Fruit fly (Drosophila melanogaster) whole organism, embryonic: ENCODE data around the gene CG5096.
A peak's percentile ranks its signal among the peaks of the same experiment; 100 is the strongest.

ENCODE experiments used
- C15 ChIP-seq: fragments of 200-800 bp; sonication (Bioruptor generic); IDR thresholded peaks from 3 replicates; pipeline ENCODE4 v1.3.6; 2022; ENCODE audit warnings: missing biosample characterization, missing genetic modification characterization
- CG10209 ChIP-seq: fragments of 200-800 bp; sonication (Bioruptor generic); optimal IDR thresholded peaks from 3 replicates; lab custom pipeline; 2017; ENCODE audit warnings: missing biosample characterization, mild to moderate bottlenecking, missing genetic modification characterization, missing genetic modification reagents
- CG10267 ChIP-seq: fragments of 200-800 bp; sonication (Bioruptor generic); optimal IDR thresholded peaks from 2 replicates; lab custom pipeline; 2018; ENCODE audit warnings: missing biosample characterization, mild to moderate bottlenecking, missing genetic modification characterization, moderate library complexity
- CG12219 ChIP-seq: fragments of 200-800 bp; sonication (Bioruptor generic); optimal IDR thresholded peaks from 3 replicates; lab custom pipeline; 2018; ENCODE audit warnings: missing biosample characterization, mild to moderate bottlenecking, missing genetic modification characterization
- CG12236 ChIP-seq: fragments of 200-800 bp; sonication (Bioruptor generic); optimal IDR thresholded peaks from 2 replicates; lab custom pipeline; 2016; ENCODE audit warnings: missing biosample characterization, missing genetic modification characterization
- CG14441 ChIP-seq: fragments of 200-800 bp; sonication (Bioruptor generic); IDR thresholded peaks from 2 replicates; pipeline ENCODE4 v1.3.6; 2022; ENCODE audit warnings: missing biosample characterization, missing genetic modification characterization
- CG15601 ChIP-seq: fragments of 200-800 bp; sonication (Bioruptor generic); optimal IDR thresholded peaks from 3 replicates; lab custom pipeline; 2019; ENCODE audit warnings: missing biosample characterization, mild to moderate bottlenecking, missing genetic modification characterization, moderate library complexity
- CG16863 ChIP-seq: fragments of 200-800 bp; sonication (Bioruptor generic); optimal IDR thresholded peaks from 3 replicates; lab custom pipeline; 2016; ENCODE audit warnings: missing biosample characterization, missing genetic modification characterization
- CG18011 ChIP-seq: fragments of 200-800 bp; sonication (Bioruptor generic); optimal IDR thresholded peaks from 2 replicates; lab custom pipeline; 2017; ENCODE audit warnings: missing biosample characterization, missing genetic modification characterization, mild to moderate bottlenecking, moderate library complexity, missing genotype
- CG18476 ChIP-seq: fragments of 200-800 bp; sonication (Bioruptor generic); optimal IDR thresholded peaks from 2 replicates; lab custom pipeline; 2016; ENCODE audit warnings: missing biosample characterization, mild to moderate bottlenecking, missing genetic modification characterization
- CG2199 ChIP-seq: fragments of 200-800 bp; sonication (Bioruptor generic); IDR thresholded peaks from 3 replicates; pipeline ENCODE4 v1.3.6; 2022; ENCODE audit warnings: missing biosample characterization, missing genetic modification characterization
- CG2712 ChIP-seq: fragments of 200-800 bp; optimal IDR thresholded peaks from 3 replicates; lab custom pipeline; 2019; ENCODE audit warnings: missing biosample characterization, mild to moderate bottlenecking, missing genetic modification characterization, moderate library complexity
- CG3407 ChIP-seq: fragments of 200-800 bp; sonication (Bioruptor generic); optimal IDR thresholded peaks from 2 replicates; lab custom pipeline; 2018; ENCODE audit warnings: missing biosample characterization, mild to moderate bottlenecking, missing genetic modification characterization
- CG34224 ChIP-seq: fragments of 200-800 bp; sonication (Bioruptor generic); IDR thresholded peaks from 3 replicates; pipeline ENCODE4 v1.3.6; 2022; ENCODE audit warnings: missing biosample characterization, missing genetic modification characterization; ENCODE audit not compliant: partially characterized antibody
- CG3726 ChIP-seq: fragments of 200-800 bp; sonication (Bioruptor generic); IDR thresholded peaks from 3 replicates; pipeline ENCODE4, ENCODE4 v1.3.6; 2022; ENCODE audit warnings: missing biosample characterization, missing genetic modification characterization
- CG43689 ChIP-seq: fragments of 200-800 bp; sonication (Bioruptor generic); IDR thresholded peaks from 2 replicates; pipeline ENCODE4 v1.3.6; 2022; ENCODE audit warnings: missing biosample characterization, missing genetic modification characterization
- CG4707 ChIP-seq: fragments of 200-800 bp; sonication (Bioruptor generic); optimal IDR thresholded peaks from 2 replicates; lab custom pipeline; 2018; ENCODE audit warnings: missing biosample characterization, mild to moderate bottlenecking, missing genetic modification characterization, moderate library complexity
- CG4854 ChIP-seq: fragments of 200-800 bp; sonication (Bioruptor generic); optimal IDR thresholded peaks from 2 replicates; lab custom pipeline; 2016; ENCODE audit warnings: missing biosample characterization, missing genetic modification characterization, inconsistent platforms
- CG8281 ChIP-seq: fragments of 200-800 bp; sonication (Bioruptor generic); optimal IDR thresholded peaks from 2 replicates; lab custom pipeline; 2018; ENCODE audit warnings: missing biosample characterization, mild to moderate bottlenecking, missing genetic modification characterization, moderate library complexity
- CG8478 ChIP-seq: fragments of >200 bp; optimal IDR thresholded peaks from 2 replicates; lab custom pipeline; 2018
- CG9932 ChIP-seq: fragments of 200-800 bp; sonication (Bioruptor generic); IDR thresholded peaks from 2 replicates; pipeline ENCODE4 v1.3.6; 2022; ENCODE audit warnings: missing biosample characterization, missing genetic modification characterization
- Chrac-16 ChIP-seq: fragments of 200-800 bp; sonication (Bioruptor generic); optimal IDR thresholded peaks from 3 replicates; lab custom pipeline; 2016; ENCODE audit warnings: missing biosample characterization, missing genetic modification characterization
- D ChIP-seq, 2 experiments: fragments of 200-800 bp in 1 of 2; fragments of >200 bp in 1 of 2; sonication (Bioruptor generic) in 1 of 2; optimal IDR thresholded peaks; 2 replicates in 1 of 2; 3 replicates in 1 of 2; lab custom pipeline; 2017; ENCODE audit warnings: mild to moderate bottlenecking in 1 of 2, missing biosample characterization in 1 of 2, missing genetic modification characterization in 1 of 2, missing genetic modification reagents in 1 of 2
- Dp ChIP-seq: fragments of 200-800 bp; sonication (Bioruptor generic); optimal IDR thresholded peaks from 2 replicates; lab custom pipeline; 2018; ENCODE audit warnings: missing biosample characterization, mild to moderate bottlenecking, missing genetic modification characterization, moderate library complexity
- Gug ChIP-seq: fragments of 200-800 bp; sonication (Bioruptor generic); IDR thresholded peaks from 4 replicates; pipeline ENCODE4 v1.3.6; 2022; ENCODE audit warnings: missing biosample characterization, missing genetic modification characterization
- H2.0 ChIP-seq: fragments of 200-800 bp; sonication (Bioruptor generic); IDR thresholded peaks from 2 replicates; pipeline ENCODE4 v1.3.6; 2022; ENCODE audit warnings: missing biosample characterization, missing genetic modification characterization
- Hr3 ChIP-seq: fragments of 200-800 bp; sonication (Bioruptor generic); optimal IDR thresholded peaks from 3 replicates; lab custom pipeline; 2016; ENCODE audit warnings: missing biosample characterization, missing genetic modification characterization
- Mrtf ChIP-seq: fragments of 200-800 bp; sonication (Bioruptor generic); IDR thresholded peaks from 3 replicates; pipeline ENCODE4 v1.3.6; 2022; ENCODE audit warnings: missing biosample characterization, missing genetic modification characterization
- Nf-YA ChIP-seq: fragments of 200-800 bp; sonication (Bioruptor generic); IDR thresholded peaks from 2 replicates; pipeline ENCODE4 v1.3.6; 2022; ENCODE audit warnings: missing biosample characterization, missing genetic modification characterization
- Ravus ChIP-seq: fragments of 200-800 bp; sonication (Bioruptor generic); IDR thresholded peaks from 2 replicates; pipeline ENCODE4 v1.3.6; 2022; ENCODE audit warnings: missing biosample characterization, missing genetic modification characterization
- Sry-β ChIP-seq: fragments of 200-800 bp; sonication (Bioruptor generic); optimal IDR thresholded peaks from 2 replicates; lab custom pipeline; 2018; ENCODE audit warnings: missing biosample characterization, mild to moderate bottlenecking, missing genetic modification characterization, moderate library complexity
- Taf1 ChIP-seq: fragments of 200-800 bp; sonication (Bioruptor generic); IDR thresholded peaks from 2 replicates; pipeline ENCODE4 v1.3.6; 2022; ENCODE audit warnings: missing biosample characterization, missing genetic modification characterization
- bigmax ChIP-seq: fragments of 200-800 bp; sonication (Bioruptor generic); optimal IDR thresholded peaks from 2 replicates; lab custom pipeline; 2018; ENCODE audit warnings: missing biosample characterization, mild to moderate bottlenecking, missing genetic modification characterization
- cg ChIP-seq: fragments of 200-800 bp; sonication (Bioruptor generic); optimal IDR thresholded peaks from 3 replicates; lab custom pipeline; 2019; ENCODE audit warnings: missing biosample characterization, mild to moderate bottlenecking, missing genetic modification characterization, moderate library complexity
- ci ChIP-seq: fragments of 200-800 bp; sonication (Bioruptor generic); IDR thresholded peaks from 3 replicates; pipeline ENCODE4 v1.3.6; 2022; ENCODE audit warnings: missing biosample characterization, missing genetic modification characterization
- dysf ChIP-seq: fragments of 200-800 bp; sonication (Bioruptor generic); IDR thresholded peaks from 3 replicates; pipeline ENCODE4 v1.3.6; 2022; ENCODE audit warnings: missing biosample characterization, missing genetic modification characterization
- ewg ChIP-seq: fragments of 200-800 bp; sonication (Bioruptor generic); optimal IDR thresholded peaks from 3 replicates; lab custom pipeline; 2017; ENCODE audit warnings: mild to moderate bottlenecking, missing biosample characterization, missing genetic modification reagents, missing genetic modification characterization
- gcm ChIP-seq: fragments of 200-800 bp; sonication (Bioruptor generic); optimal IDR thresholded peaks from 2 replicates; lab custom pipeline; 2019; ENCODE audit warnings: missing biosample characterization, mild to moderate bottlenecking, missing genetic modification characterization, moderate library complexity
- gcm2 ChIP-seq: fragments of 200-800 bp; sonication (Bioruptor generic); optimal IDR thresholded peaks from 2 replicates; lab custom pipeline; 2016; ENCODE audit warnings: missing biosample characterization, missing genetic modification characterization
- gfzf ChIP-seq: fragments of 200-800 bp; sonication (Bioruptor generic); optimal IDR thresholded peaks from 2 replicates; lab custom pipeline; 2016; ENCODE audit warnings: missing biosample characterization, mild to moderate bottlenecking, missing genetic modification characterization, moderate library complexity
- ham ChIP-seq: fragments of 200-800 bp; sonication (Bioruptor generic); IDR thresholded peaks from 2 replicates; pipeline ENCODE4 v1.3.6; 2022; ENCODE audit warnings: missing biosample characterization, missing genetic modification characterization
- jigr1 ChIP-seq: fragments of 200-800 bp; sonication (Bioruptor generic); IDR thresholded peaks from 3 replicates; pipeline ENCODE4 v1.3.6; 2022; ENCODE audit warnings: missing biosample characterization, missing genetic modification characterization
- kni ChIP-seq: fragments of 200-800 bp; sonication (Bioruptor generic); optimal IDR thresholded peaks from 3 replicates; lab custom pipeline; 2017; ENCODE audit warnings: mild to moderate bottlenecking, missing biosample characterization, missing genetic modification reagents, missing genetic modification characterization
- knrl ChIP-seq: fragments of 200-800 bp; sonication (Bioruptor generic); IDR thresholded peaks from 3 replicates; pipeline ENCODE4 v1.3.6; 2022; ENCODE audit warnings: missing biosample characterization, missing genetic modification characterization; ENCODE audit not compliant: partially characterized antibody
- mld ChIP-seq: fragments of 200-800 bp; sonication (Bioruptor generic); IDR thresholded peaks from 3 replicates; pipeline ENCODE4 v1.3.6; 2022; ENCODE audit warnings: missing biosample characterization, missing genetic modification characterization; ENCODE audit not compliant: partially characterized antibody
- odd ChIP-seq: fragments of 200-800 bp; sonication (Bioruptor generic); optimal IDR thresholded peaks from 2 replicates; lab custom pipeline; 2017; ENCODE audit warnings: missing biosample characterization, mild to moderate bottlenecking, missing genetic modification characterization
- stc ChIP-seq: fragments of 200-800 bp; sonication (Bioruptor generic); IDR thresholded peaks from 2 replicates; pipeline ENCODE4 v1.3.6; 2022; ENCODE audit warnings: missing biosample characterization, missing genetic modification characterization
- tll ChIP-seq, 2 experiments: fragments of 200-800 bp in 1 of 2; fragments of >200 bp in 1 of 2; sonication (Bioruptor generic) in 1 of 2; optimal IDR thresholded peaks; 2 replicates each; lab custom pipeline; 2017 to 2019; ENCODE audit warnings: missing biosample characterization in 2 of 2, missing genetic modification characterization in 2 of 2, mild to moderate bottlenecking in 1 of 2, moderate library complexity in 1 of 2

Gene CG5096

DNA sequence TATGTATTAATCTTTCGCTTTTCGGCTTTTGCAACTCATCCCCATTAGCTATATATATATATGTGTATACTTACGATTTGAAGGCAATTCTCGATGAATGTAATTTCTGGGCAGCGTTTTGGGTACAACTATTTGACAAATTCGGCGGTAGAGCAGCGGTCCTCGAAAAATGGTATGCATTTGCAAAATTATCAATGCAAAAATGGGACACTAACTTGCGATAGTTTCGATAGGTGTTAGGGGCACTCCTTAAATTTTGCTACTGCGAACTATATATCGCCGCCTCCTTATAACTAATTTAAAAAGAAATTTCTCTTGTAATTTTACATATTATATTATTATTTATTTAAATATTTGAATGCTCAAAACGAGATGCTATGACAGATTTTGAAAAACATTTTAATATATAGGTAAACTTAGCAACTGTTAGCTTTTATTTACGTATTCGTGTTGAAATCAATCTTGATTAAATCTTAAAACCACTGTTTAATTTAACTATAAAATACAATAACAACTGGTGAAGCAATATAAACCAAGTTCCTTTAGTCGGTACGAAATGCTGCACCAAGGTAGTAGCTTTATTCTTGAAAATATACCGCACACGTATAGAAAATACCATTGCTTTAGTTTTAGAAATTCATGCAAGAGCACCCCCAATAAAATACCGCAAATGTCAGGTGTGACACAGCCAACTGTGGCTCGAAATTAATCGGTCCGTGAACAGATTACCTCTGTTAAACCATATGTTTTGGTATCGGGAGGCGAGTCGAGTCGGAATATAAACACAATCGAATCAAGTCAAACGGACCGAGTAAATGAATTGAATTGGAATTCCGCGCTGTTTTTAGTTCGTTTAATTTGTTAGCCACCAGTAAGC, 31.4 kb downstream of the CG5096 start, which contains the start of the genes CG5355 and Klp31E (continued):
- TF ChIP-seq gcm (GFP tag; lab: Kevin White, UChicago) (peak; percentile 45), CG8281 (tag; lab: Kevin White, UChicago) (no peak), CG12219 (GFP tag; lab: Kevin White, UChicago) (peak; percentile 40), CG4707 (GFP tag; lab: Kevin White, UChicago) (no peak), knrl (peak; percentile 67; the same call in 2 of the 3 replicates), tll (GFP tag; optimal IDR thresholded peaks at IDR 0.05; lab: Kevin White, UChicago) (no peak), Gug (GFP tag; lab: Robert Waterston, UW) (no peak), gfzf (peak; percentile 23), Sry-β (GFP tag; lab: Kevin White, UChicago) (peak; percentile 29), gcm2 (GFP tag; lab: Kevin White, UChicago) (peak; percentile 35), Hr3 (peak; percentile 71), C15 (no peak), Mrtf (GFP tag; lab: Robert Waterston, UW) (no peak; the same call in 2 of the 3 replicates), CG18476 (GFP tag; lab: Kevin White, UChicago) (peak; percentile 33), odd (peak; percentile 63), CG15601 (peak; percentile 73), CG12236 (GFP tag; lab: Kevin White, UChicago) (no peak), H2.0 (peak; percentile 31), CG10267 (peak; percentile 72), CG14441 (GFP tag; lab: Robert Waterston, UW) (no peak), CG10209 (GFP tag; lab: Kevin White, UChicago) (peak; percentile 71), CG2712 (tag; lab: Kevin White, UChicago) (peak; percentile 85), Nf-YA (GFP tag; lab: Robert Waterston, UW) (no peak), CG4854 (peak; percentile 14), CG3407 (no peak), dysf (GFP tag; lab: Robert Waterston, UW) (peak; percentile 61; the same call in 2 of the 3 replicates), CG2199 (0 out of 3 replicates have a peak, but pooled peaks have one; percentile 24), CG8478 (lab: Kevin White, UChicago) (no peak), CG43689 (GFP tag; lab: Robert Waterston, UW) (no peak), D (optimal IDR thresholded peaks at IDR 0.05; lab: Kevin White, UChicago) (no peak), D (GFP tag; optimal IDR thresholded peaks at IDR 0.05; lab: Kevin White, UChicago) (peak; percentile 66), CG16863 (peak; percentile 52), ewg (peak; percentile 39), mld (GFP tag; lab: Robert Waterston, UW) (peak; percentile 46; the same call in 1 of the 3 replicates), jigr1 (GFP tag; lab: Robert Waterston, UW) (no peak), Ravus (no peak), CG18011 (no peak), Taf1 (GFP tag; lab: Robert Waterston, UW) (no peak), ci (GFP tag; lab: Robert Waterston, UW) (peak; percentile 59; the same call in 2 of the 3 replicates), CG34224 (GFP tag; lab: Robert Waterston, UW) (peak; percentile 71), ham (no peak), cg (no peak), Chrac-16 (GFP tag; lab: Kevin White, UChicago) (peak; percentile 66), CG9932 (GFP tag; lab: Robert Waterston, UW) (peak; percentile 60), Dp (no peak), bigmax (no peak), kni (GFP tag; lab: Kevin White, UChicago) (no peak), CG3726 (GFP tag; lab: Robert Waterston, UW) (no peak), stc (GFP tag; lab: Robert Waterston, UW) (0 out of 2 replicates have a peak, but pooled peaks have one; percentile 26)
